Worm (Caenorhabditis elegans) whole organism, L4/young adult: ENCODE measurements around the gene C40A11.7.
"Not testable (repeated sequence)": the region's sequence is repeated elsewhere in the genome, so short reads cannot be mapped to it uniquely, and the experiment has no call there.

Experiments
- dao-5 ChIP-seq: sonication (generic microtip); optimal IDR thresholded peaks from 2 replicates; lab custom pipeline; 2016; ENCODE audit warnings: missing genotype, missing genetic modification characterization, moderate library complexity, missing compliant biosample characterization
- him-1 ChIP-seq: sonication (generic microtip); optimal IDR thresholded peaks from 2 replicates; lab custom pipeline; 2016; ENCODE audit warnings: missing genotype, missing genetic modification reagents, missing genetic modification characterization, missing compliant biosample characterization

- TF ChIP-seq dao-5 (tag; lab: Kevin White, UChicago); him-1: not testable (repeated sequence)
These were observed 3.3 kb upstream of the C40A11.7 start, which contains the start of gene math-18 for ce11 chrII:2153708-2154107.
